Fruit fly (Drosophila melanogaster) whole organism, embryonic: Measurements from ENCODE around the gene thoc7.

Experiments
- Antp ChIP-seq: fragments of 200-800 bp; sonication (Bioruptor generic); optimal IDR thresholded peaks from 3 replicates; lab custom pipeline; 2016; ENCODE audit warnings: missing biosample characterization, missing genetic modification characterization
- Atf-2 ChIP-seq: fragments of 200-800 bp; sonication (Bioruptor generic); optimal IDR thresholded peaks from 2 replicates; lab custom pipeline; 2016; ENCODE audit warnings: missing biosample characterization, missing genetic modification characterization
- CG10209 ChIP-seq: fragments of 200-800 bp; sonication (Bioruptor generic); optimal IDR thresholded peaks from 3 replicates; lab custom pipeline; 2017; ENCODE audit warnings: missing biosample characterization, mild to moderate bottlenecking, missing genetic modification characterization, missing genetic modification reagents
- CG11560 ChIP-seq: fragments of 200-800 bp; sonication (Bioruptor generic); IDR thresholded peaks from 3 replicates; pipeline ENCODE4 v1.3.6; 2022; ENCODE audit warnings: missing biosample characterization, missing genetic modification characterization
- CG13287 ChIP-seq: fragments of 200-800 bp; sonication (Bioruptor generic); IDR thresholded peaks from 2 replicates; pipeline ENCODE4 v1.3.6; 2022; ENCODE audit warnings: missing biosample characterization, missing genetic modification characterization; ENCODE audit not compliant: partially characterized antibody
- CG13424 ChIP-seq: fragments of 200-800 bp; sonication (Bioruptor generic); optimal IDR thresholded peaks from 2 replicates; lab custom pipeline; 2019; ENCODE audit warnings: missing biosample characterization, mild to moderate bottlenecking, missing genetic modification characterization, moderate library complexity
- CG14710 ChIP-seq: fragments of 200-800 bp; sonication (Bioruptor generic); optimal IDR thresholded peaks from 3 replicates; lab custom pipeline; 2019; ENCODE audit warnings: missing biosample characterization, mild to moderate bottlenecking, missing genetic modification characterization, moderate library complexity
- CG16779 ChIP-seq: fragments of 200-800 bp; sonication (Bioruptor generic); IDR thresholded peaks from 2 replicates; pipeline ENCODE4 v1.3.6; 2022; ENCODE audit warnings: missing biosample characterization, missing genetic modification characterization
- CG17359 ChIP-seq: fragments of 200-800 bp; sonication (Bioruptor generic); optimal IDR thresholded peaks from 3 replicates; lab custom pipeline; 2018; ENCODE audit warnings: missing biosample characterization, mild to moderate bottlenecking, missing genetic modification characterization, moderate library complexity
- CG17829 ChIP-seq: fragments of 200-800 bp; optimal IDR thresholded peaks from 2 replicates; lab custom pipeline; 2019; ENCODE audit warnings: missing biosample characterization, mild to moderate bottlenecking, missing genetic modification characterization, moderate library complexity
- CG2116 ChIP-seq: fragments of 200-800 bp; sonication (Bioruptor generic); optimal IDR thresholded peaks from 3 replicates; lab custom pipeline; 2018; ENCODE audit warnings: missing biosample characterization, mild to moderate bottlenecking, missing genetic modification characterization
- CG2875 ChIP-seq: fragments of 200-800 bp; sonication (Bioruptor generic); optimal IDR thresholded peaks from 2 replicates; lab custom pipeline; 2017; ENCODE audit warnings: missing biosample characterization, mild to moderate bottlenecking, missing genetic modification characterization, missing genetic modification reagents
- CG30403 ChIP-seq: fragments of 200-800 bp; sonication (Bioruptor generic); optimal IDR thresholded peaks from 3 replicates; lab custom pipeline; 2016; ENCODE audit warnings: missing biosample characterization, missing genetic modification characterization
- CG3281 ChIP-seq: fragments of 200-800 bp; sonication (Bioruptor generic); optimal IDR thresholded peaks from 3 replicates; lab custom pipeline; 2017; ENCODE audit warnings: missing biosample characterization, mild to moderate bottlenecking, missing genetic modification characterization
- CG6272 ChIP-seq: fragments of 200-800 bp; sonication (Bioruptor generic); IDR thresholded peaks from 2 replicates; pipeline ENCODE4 v1.3.6; 2022; ENCODE audit warnings: missing biosample characterization, missing genetic modification characterization
- CG7745 ChIP-seq: fragments of 200-800 bp; sonication (Bioruptor generic); optimal IDR thresholded peaks from 2 replicates; lab custom pipeline; 2018; ENCODE audit warnings: missing biosample characterization, mild to moderate bottlenecking, missing genetic modification characterization, moderate library complexity
- CG8089 ChIP-seq: fragments of 200-800 bp; sonication (Bioruptor generic); optimal IDR thresholded peaks from 3 replicates; lab custom pipeline; 2016; ENCODE audit warnings: missing biosample characterization, missing genetic modification characterization
- CG9609 ChIP-seq: fragments of 200-800 bp; sonication (Bioruptor generic); optimal IDR thresholded peaks from 3 replicates; lab custom pipeline; 2016; ENCODE audit warnings: missing biosample characterization, missing genetic modification characterization
- CG9797 ChIP-seq: fragments of 200-800 bp; sonication (Bioruptor generic); optimal IDR thresholded peaks from 3 replicates; lab custom pipeline; 2018; ENCODE audit warnings: missing biosample characterization, mild to moderate bottlenecking, missing genetic modification characterization
- CG9817 ChIP-seq: fragments of 200-800 bp; sonication (Bioruptor generic); optimal IDR thresholded peaks from 2 replicates; lab custom pipeline; 2018; ENCODE audit warnings: missing biosample characterization, mild to moderate bottlenecking, missing genetic modification characterization, moderate library complexity
- Dbx ChIP-seq: fragments of 200-800 bp; sonication (Bioruptor generic); IDR thresholded peaks from 3 replicates; pipeline ENCODE4 v1.3.6; 2022; ENCODE audit warnings: missing biosample characterization, missing genetic modification characterization
- Doc2 ChIP-seq: fragments of 200-800 bp; sonication (Bioruptor generic); IDR thresholded peaks from 2 replicates; pipeline ENCODE4 v1.3.6; 2022; ENCODE audit warnings: missing biosample characterization, missing genetic modification characterization
- ERR ChIP-seq: fragments of 200-800 bp; sonication (Bioruptor generic); optimal IDR thresholded peaks from 2 replicates; lab custom pipeline; 2016; ENCODE audit warnings: missing biosample characterization, missing genetic modification characterization
- Ets65A ChIP-seq: fragments of 200-800 bp; sonication (Bioruptor generic); peaks from one replicate; lab custom pipeline; 2016; ENCODE audit warnings: missing biosample characterization, missing genetic modification characterization
- H15 ChIP-seq: fragments of 200-800 bp; sonication (Bioruptor generic); IDR thresholded peaks from 3 replicates; pipeline ENCODE4 v1.3.6; 2022; ENCODE audit warnings: missing biosample characterization, missing genetic modification characterization
- Hr51 ChIP-seq, 2 experiments: fragments of 200-800 bp; sonication (Bioruptor generic); optimal IDR thresholded peaks; 2 replicates in 1 of 2; 3 replicates in 1 of 2; lab custom pipeline; 2016 to 2018; ENCODE audit warnings: missing biosample characterization in 2 of 2, missing genetic modification characterization in 2 of 2, mild to moderate bottlenecking in 1 of 2, moderate library complexity in 1 of 2
- NK7.1 ChIP-seq: fragments of 200-800 bp; sonication (Bioruptor generic); optimal IDR thresholded peaks from 3 replicates; lab custom pipeline; 2016; ENCODE audit warnings: missing biosample characterization, missing genetic modification characterization
- Rx ChIP-seq: fragments of 200-800 bp; sonication (Bioruptor generic); IDR thresholded peaks from 2 replicates; pipeline ENCODE4 v1.3.6; 2022; ENCODE audit warnings: missing biosample characterization, missing genetic modification characterization
- ato ChIP-seq: fragments of 200-800 bp; sonication (Bioruptor generic); IDR thresholded peaks from 2 replicates; pipeline ENCODE4 v1.3.6; 2022; ENCODE audit warnings: missing biosample characterization, missing genetic modification characterization; ENCODE audit not compliant: partially characterized antibody
- cas ChIP-seq: fragments of 200-800 bp; sonication (Bioruptor generic); IDR thresholded peaks from 2 replicates; pipeline ENCODE4 v1.3.6; 2022; ENCODE audit warnings: missing biosample characterization, missing genetic modification characterization
- chif ChIP-seq, 2 experiments: fragments of 200-800 bp; sonication (Bioruptor generic); optimal IDR thresholded peaks; 3 replicates each; lab custom pipeline; 2016; ENCODE audit warnings: missing biosample characterization in 2 of 2, missing genetic modification characterization in 2 of 2
- dysf ChIP-seq: fragments of 200-800 bp; sonication (Bioruptor generic); IDR thresholded peaks from 3 replicates; pipeline ENCODE4 v1.3.6; 2022; ENCODE audit warnings: missing biosample characterization, missing genetic modification characterization
- eve ChIP-seq, 2 experiments: fragments of >200 bp; optimal IDR thresholded peaks; 2 replicates each; lab custom pipeline; 2017; ENCODE audit warnings: missing biosample characterization in 2 of 2, missing genetic modification characterization in 2 of 2
- ewg ChIP-seq: fragments of 200-800 bp; sonication (Bioruptor generic); optimal IDR thresholded peaks from 3 replicates; lab custom pipeline; 2017; ENCODE audit warnings: mild to moderate bottlenecking, missing biosample characterization, missing genetic modification reagents, missing genetic modification characterization
- exex ChIP-seq: fragments of 200-800 bp; sonication (Bioruptor generic); optimal IDR thresholded peaks from 4 replicates; lab custom pipeline; 2018; ENCODE audit warnings: missing biosample characterization, mild to moderate bottlenecking, missing genetic modification characterization, moderate library complexity
- fd3F ChIP-seq: fragments of 200-800 bp; sonication (Bioruptor generic); optimal IDR thresholded peaks from 2 replicates; lab custom pipeline; 2018; ENCODE audit warnings: missing biosample characterization, mild to moderate bottlenecking, missing genetic modification characterization, moderate library complexity
- gce ChIP-seq: fragments of 200-800 bp; sonication (Bioruptor generic); IDR thresholded peaks from 3 replicates; pipeline ENCODE4 v1.3.6; 2022; ENCODE audit warnings: missing biosample characterization, missing genetic modification characterization
- lilli ChIP-seq: fragments of 200-800 bp; sonication (Bioruptor generic); optimal IDR thresholded peaks from 3 replicates; lab custom pipeline; 2016; ENCODE audit warnings: missing biosample characterization, missing genetic modification characterization
- mirr ChIP-seq: fragments of 200-800 bp; sonication (Bioruptor generic); optimal IDR thresholded peaks from 3 replicates; lab custom pipeline; 2018; ENCODE audit warnings: missing biosample characterization, mild to moderate bottlenecking, missing genetic modification characterization
- nom ChIP-seq: fragments of 200-800 bp; sonication (Bioruptor generic); optimal IDR thresholded peaks from 2 replicates; lab custom pipeline; 2017; ENCODE audit warnings: missing biosample characterization, missing genetic modification characterization, mild to moderate bottlenecking, moderate library complexity, missing genetic modification reagents
- p53 ChIP-seq: fragments of 200-800 bp; sonication (Bioruptor generic); optimal IDR thresholded peaks from 2 replicates; lab custom pipeline; 2016; ENCODE audit warnings: missing biosample characterization, missing genetic modification characterization
- row ChIP-seq: fragments of 200-800 bp; sonication (Bioruptor generic); IDR thresholded peaks from 3 replicates; pipeline ENCODE4 v1.3.6; 2022; ENCODE audit warnings: missing biosample characterization, missing genetic modification characterization
- salm ChIP-seq: fragments of 200-800 bp; sonication (Bioruptor generic); optimal IDR thresholded peaks from 2 replicates; lab custom pipeline; 2018; ENCODE audit warnings: missing biosample characterization, mild to moderate bottlenecking, missing genetic modification characterization
- shn ChIP-seq: fragments of 200-800 bp; sonication (Bioruptor generic); optimal IDR thresholded peaks from 3 replicates; lab custom pipeline; 2016; ENCODE audit warnings: missing biosample characterization, missing genetic modification characterization
- slbo ChIP-seq: fragments of 200-800 bp; sonication (Bioruptor generic); IDR thresholded peaks from 2 replicates; pipeline ENCODE4 v1.3.6; 2022; ENCODE audit warnings: missing biosample characterization, missing genetic modification characterization
- sna ChIP-seq: fragments of 200-800 bp; sonication (Bioruptor generic); IDR thresholded peaks from 2 replicates; pipeline ENCODE4 v1.3.6; 2022; ENCODE audit warnings: missing biosample characterization, missing genetic modification characterization; ENCODE audit not compliant: partially characterized antibody
- tgo ChIP-seq: fragments of 200-800 bp; sonication (Bioruptor generic); IDR thresholded peaks from 3 replicates; pipeline ENCODE4 v1.3.6; 2022; ENCODE audit warnings: missing biosample characterization, missing genetic modification characterization
- zen ChIP-seq: fragments of 200-800 bp; sonication (Bioruptor generic); optimal IDR thresholded peaks from 3 replicates; lab custom pipeline; 2018; ENCODE audit warnings: missing biosample characterization, mild to moderate bottlenecking, missing genetic modification characterization, moderate library complexity
- zen2 ChIP-seq: fragments of 200-800 bp; sonication (Bioruptor generic); IDR thresholded peaks from 3 replicates; pipeline ENCODE4 v1.3.6; 2022; ENCODE audit warnings: missing biosample characterization, missing genetic modification characterization; ENCODE audit not compliant: partially characterized antibody

Gene thoc7

DNA sequence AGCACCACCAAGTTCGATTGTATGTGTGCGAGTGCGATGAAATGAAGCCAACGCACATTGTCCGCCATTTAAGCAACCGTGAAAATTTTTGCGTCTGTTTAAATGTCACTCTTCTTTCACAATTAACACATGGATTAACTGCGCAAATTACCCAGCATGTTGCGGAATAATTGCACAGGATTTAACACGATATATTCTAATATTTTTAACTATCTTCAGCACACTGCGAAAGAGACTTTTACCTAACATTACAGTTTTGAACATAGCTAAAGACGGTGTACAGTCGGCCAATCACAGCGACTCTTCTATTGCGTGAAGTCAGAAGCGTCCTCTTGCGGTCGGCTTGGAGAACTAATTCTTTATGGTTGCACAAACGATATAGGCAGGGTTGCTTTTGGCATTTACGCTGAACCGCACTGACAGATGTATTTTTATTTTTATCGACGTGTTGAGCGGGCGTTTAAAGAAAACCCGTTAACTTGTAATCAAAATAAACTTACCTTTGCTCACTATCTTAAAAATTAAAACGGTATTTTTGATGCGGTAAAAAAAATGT is 34.2 kb upstream of the thoc7 start (continued):
- TF ChIP-seq eve (GFP tag; optimal IDR thresholded peaks at IDR 0.05; lab: Kevin White, UChicago) (peak in 1 of 2 experiments; percentile 64), CG13287 (GFP tag; lab: Robert Waterston, UW) (peak; percentile 66; the same call in 1 of the 2 replicates), CG9797 (GFP tag; lab: Kevin White, UChicago) (peak; percentile 49), Doc2 (GFP tag; lab: Robert Waterston, UW) (no peak), Dbx (GFP tag; lab: Robert Waterston, UW) (peak; percentile 77; the same call in 2 of the 3 replicates), Hr51 (GFP tag; optimal IDR thresholded peaks at IDR 0.05; lab: Kevin White, UChicago) (peak in 1 of 2 experiments; percentile 12), cas (GFP tag; lab: Robert Waterston, UW) (0 out of 2 replicates have a peak, but pooled peaks have one; percentile 10), CG17829 (peak; percentile 49), zen (peak; percentile 54), Antp (GFP tag; lab: Kevin White, UChicago) (peak; percentile 52), Atf-2 (GFP tag; lab: Kevin White, UChicago) (peak; percentile 50), CG2116 (GFP tag; lab: Kevin White, UChicago) (peak; percentile 100), tgo (peak; percentile 34; the same call in 1 of the 3 replicates), CG16779 (GFP tag; lab: Robert Waterston, UW) (no peak), sna (GFP tag; lab: Robert Waterston, UW) (peak; percentile 51; the same call in 1 of the 2 replicates), zen2 (peak; percentile 41; the same call in 2 of the 3 replicates), ewg (no peak), NK7.1 (GFP tag; lab: Kevin White, UChicago) (peak; percentile 43), CG13424 (tag; lab: Kevin White, UChicago) (peak; percentile 2), CG2875 (peak; percentile 6), salm (no peak), exex (tag; lab: Kevin White, UChicago) (no peak), chif (GFP tag; optimal IDR thresholded peaks at IDR 0.05; lab: Kevin White, UChicago) (peak; percentile 48 to 54), lilli (GFP tag; lab: Kevin White, UChicago) (peak; percentile 58), Rx (GFP tag; lab: Robert Waterston, UW) (0 out of 2 replicates have a peak, but pooled peaks have one; percentile 3), CG6272 (GFP tag; lab: Robert Waterston, UW) (no peak), CG14710 (tag; lab: Kevin White, UChicago) (peak; percentile 69), CG7745 (tag; lab: Kevin White, UChicago) (no peak), CG17359 (tag; lab: Kevin White, UChicago) (no peak), fd3F (GFP tag; lab: Kevin White, UChicago) (no peak), CG11560 (tag; lab: Robert Waterston, UW) (0 out of 3 replicates have a peak, but pooled peaks have one; percentile 17), CG8089 (peak; percentile 1), CG9609 (GFP tag; lab: Kevin White, UChicago) (peak; percentile 54), CG10209 (GFP tag; lab: Kevin White, UChicago) (peak; percentile 39), p53 (peak; percentile 17), ERR (GFP tag; lab: Kevin White, UChicago) (peak; percentile 24), CG30403 (GFP tag; lab: Kevin White, UChicago) (peak; percentile 46), CG3281 (GFP tag; lab: Kevin White, UChicago) (peak; percentile 31), slbo (peak; percentile 69), CG9817 (tag; lab: Kevin White, UChicago) (no peak), H15 (0 out of 3 replicates have a peak, but pooled peaks have one; percentile 40), ato (GFP tag; lab: Robert Waterston, UW) (peak; percentile 73), dysf (GFP tag; lab: Robert Waterston, UW) (peak; percentile 53; the same call in 2 of the 3 replicates), shn (GFP tag; lab: Kevin White, UChicago) (peak; percentile 11), Ets65A (peak; percentile 96), mirr (no peak), nom (peak; percentile 26), row (GFP tag; lab: Robert Waterston, UW) (peak; percentile 50), gce (GFP tag; lab: Robert Waterston, UW) (0 out of 3 replicates have a peak, but pooled peaks have one; percentile 52)
